Worm (Caenorhabditis elegans): Measurements from ENCODE around the gene nstp-10.

The nstp-10 gene

ce11 chrV:9507742-9508141, 41.9 kb downstream of the nstp-10 start, which contains the start of gene acs-14:
Gene acs-14 (plus strand): TSS chrV:9508132.
- TF ChIP-seq unc-62 (GFP tag; optimal IDR thresholded peaks at IDR 0.05): no peak

ce11 chrV:9506931-9507330, 42.7 kb downstream of the nstp-10 start:
- no peak for TF ChIP-seq unc-62 (GFP tag; optimal IDR thresholded peaks at IDR 0.05)

ce11 chrV:9504474-9504960, 45.1 kb downstream of the nstp-10 start, which contains the start of gene haao-1:
Gene haao-1 (plus strand): TSS chrV:9504910.
- TF ChIP-seq unc-62 (GFP tag; optimal IDR thresholded peaks at IDR 0.05): no peak

DNA sequence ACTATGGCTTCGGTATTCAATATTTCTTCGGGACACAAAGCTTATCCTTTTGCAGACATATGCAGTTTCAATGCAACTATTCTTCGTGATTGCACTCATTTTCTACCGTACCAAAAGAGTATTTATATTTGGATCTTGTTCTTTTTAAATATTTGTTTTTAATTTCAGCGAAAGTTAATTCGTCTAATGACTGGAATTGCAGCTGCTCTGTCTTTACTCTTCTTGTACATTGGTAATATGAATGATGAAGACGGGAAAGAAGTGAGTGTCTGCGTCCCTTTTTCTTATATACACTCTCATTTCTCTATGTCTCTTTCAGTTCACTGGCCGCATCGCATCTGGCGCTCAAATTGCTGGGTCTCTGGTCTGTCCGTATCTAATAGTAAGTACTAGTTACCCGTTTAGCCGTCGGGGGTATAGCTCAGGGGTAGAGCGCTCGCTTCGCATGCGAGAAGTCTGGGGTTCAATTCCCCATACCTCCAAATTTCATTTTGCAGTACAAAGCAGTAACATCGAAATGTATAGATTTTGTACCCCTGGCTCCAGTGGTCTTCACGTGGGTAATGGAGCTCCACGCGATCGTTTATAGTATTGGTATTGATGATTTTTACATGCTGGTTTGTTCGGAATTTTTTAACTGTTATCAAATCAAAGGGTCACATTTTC, 46.4 kb downstream of the nstp-10 start:
- TF ChIP-seq unc-62 (GFP tag; optimal IDR thresholded peaks at IDR 0.05): no peak

DNA sequence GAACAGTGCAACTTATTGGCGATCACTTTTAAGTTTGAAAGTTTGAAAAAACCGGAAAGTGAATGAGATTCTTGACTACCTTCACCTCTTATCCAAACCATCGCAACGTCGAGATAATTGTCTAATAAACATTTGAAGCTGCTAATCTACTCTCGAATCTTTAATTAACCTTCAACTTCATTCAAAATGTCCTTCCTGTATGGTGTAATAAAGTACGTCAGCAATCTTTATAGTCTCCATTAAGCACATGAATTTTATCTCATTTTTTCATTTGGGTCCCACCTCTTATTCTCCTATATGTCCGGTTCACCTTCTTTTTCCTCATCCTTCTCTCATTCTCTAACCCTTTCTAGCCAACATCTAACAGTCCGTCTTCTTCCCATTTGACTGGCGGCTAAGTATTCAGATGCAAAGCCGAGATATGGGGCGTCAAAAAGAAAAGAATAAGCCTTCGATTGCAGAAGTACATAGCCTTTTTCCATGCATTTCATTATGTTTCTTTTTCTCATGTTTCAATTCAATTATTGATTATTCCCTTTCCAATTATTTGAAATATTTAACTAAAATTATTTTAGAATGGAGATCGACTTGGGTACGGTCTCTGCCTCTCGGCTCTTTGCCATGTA, 48.7 kb downstream of the nstp-10 start, which contains the start of gene swt-5:
TSS of gene swt-5 (plus strand) at position 576 of the 626 bp plus-strand sequence.
- no peak for TF ChIP-seq unc-62 (GFP tag; optimal IDR thresholded peaks at IDR 0.05)

DNA sequence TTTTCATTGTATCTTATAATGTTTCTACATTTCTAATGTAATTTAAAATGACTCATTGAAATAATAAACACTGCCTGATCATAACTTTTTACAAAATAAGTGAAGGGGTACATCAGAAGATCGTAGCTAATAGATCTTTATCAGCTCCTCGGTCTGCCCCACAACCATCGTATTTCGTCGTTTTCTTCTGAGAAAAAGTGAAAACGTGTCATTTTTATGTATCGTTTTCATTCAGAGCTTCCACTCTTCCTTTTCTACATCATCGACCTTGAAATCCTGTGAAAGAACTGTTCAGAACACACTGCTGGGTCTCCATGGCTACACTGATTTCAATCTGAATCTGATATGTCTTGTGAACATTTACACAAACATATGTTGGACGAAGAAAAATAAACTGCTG, 50.3 kb downstream of the nstp-10 start:
- no peak for TF ChIP-seq unc-62 (GFP tag; optimal IDR thresholded peaks at IDR 0.05)
